Worm (Caenorhabditis elegans) whole organism, L4/young adult: ENCODE measurements around the gene snb-6.

Experiments
- W03F9.2 ChIP-seq: fragments of 150-350 bp; optimal IDR thresholded peaks from 2 replicates; lab custom pipeline; 2014; ENCODE audit warnings: missing biosample characterization, missing genetic modification characterization
- dao-5 ChIP-seq: sonication (generic microtip); optimal IDR thresholded peaks from 2 replicates; lab custom pipeline; 2016; ENCODE audit warnings: missing genotype, missing genetic modification characterization, moderate library complexity, missing compliant biosample characterization
- him-1 ChIP-seq: sonication (generic microtip); optimal IDR thresholded peaks from 2 replicates; lab custom pipeline; 2016; ENCODE audit warnings: missing genotype, missing genetic modification reagents, missing genetic modification characterization, missing compliant biosample characterization

DNA sequence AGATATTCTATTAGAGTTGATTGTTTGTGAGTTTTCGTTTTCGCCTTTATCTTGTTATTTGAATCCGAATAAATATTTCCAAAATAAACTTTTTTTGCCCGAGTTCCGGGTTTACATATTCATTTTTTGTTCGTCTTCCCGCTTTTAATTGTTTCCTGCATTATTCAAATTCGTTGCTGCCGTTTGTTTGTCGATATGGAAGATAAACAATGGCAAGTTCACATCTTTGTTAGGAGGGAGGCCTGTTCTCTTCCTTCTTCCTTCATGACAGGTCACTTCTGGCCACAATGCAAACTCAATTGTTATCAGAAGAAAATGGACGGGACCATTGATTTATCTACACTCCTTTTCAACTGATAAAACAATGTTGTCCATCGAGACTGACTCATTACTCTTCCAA, 30.1 kb upstream of the snb-6 start:
- TF ChIP-seq him-1 (tag; lab: Kevin White, UChicago) = no peak
- TF ChIP-seq dao-5 (tag; lab: Kevin White, UChicago) = no peak
- TF ChIP-seq W03F9.2 (tag; lab: Kevin White, UChicago) = no peak
